Worm (Caenorhabditis elegans) whole organism, L3 larva: ENCODE results near the gene Y49F6B.20.
A peak's percentile ranks its signal among the peaks of the same experiment; 100 is the strongest.

Source experiments
- R02D3.7 ChIP-seq: fragments of 150-350 bp; optimal IDR thresholded peaks from 2 replicates; lab custom pipeline; 2014; ENCODE audit warnings: missing biosample characterization, missing genetic modification characterization
- ZK546.5 ChIP-seq: sonication (generic microtip); optimal IDR thresholded peaks from 2 replicates; lab custom pipeline; 2017; ENCODE audit warnings: missing biosample characterization, missing genetic modification characterization
- aly-2 ChIP-seq: fragments of 150-350 bp; optimal IDR thresholded peaks from 2 replicates; lab custom pipeline; 2014; ENCODE audit warnings: missing biosample characterization, missing genetic modification characterization
- ama-1 ChIP-seq: fragments of 150-350 bp; optimal IDR thresholded peaks from 2 replicates; lab custom pipeline; 2018
- ceh-16 ChIP-seq: sonication (generic microtip); optimal IDR thresholded peaks from 2 replicates; lab custom pipeline; 2017; ENCODE audit warnings: missing biosample characterization, missing genetic modification characterization
- ceh-28 ChIP-seq: fragments of 150-350 bp; optimal IDR thresholded peaks from 2 replicates; lab custom pipeline; 2014; ENCODE audit warnings: missing biosample characterization, missing genetic modification reagents, missing genetic modification characterization
- ceh-82 ChIP-seq: fragments of 150-350 bp; optimal IDR thresholded peaks from 2 replicates; lab custom pipeline; 2014; ENCODE audit warnings: missing biosample characterization, missing genetic modification characterization
- daf-12 ChIP-seq: fragments of 150-350 bp; optimal IDR thresholded peaks from 2 replicates; lab custom pipeline; 2014; ENCODE audit warnings: missing biosample characterization, missing genetic modification reagents, missing genetic modification characterization
- egl-27 ChIP-seq: sonication (generic microtip); optimal IDR thresholded peaks from 4 replicates; lab custom pipeline; 2017; ENCODE audit warnings: missing biosample characterization, missing genetic modification reagents, missing genetic modification characterization
- egl-5 ChIP-seq: fragments of 150-350 bp; optimal IDR thresholded peaks from 2 replicates; lab custom pipeline; 2017; ENCODE audit warnings: missing biosample characterization, missing genetic modification reagents, missing genetic modification characterization, inconsistent platforms
- elt-1 ChIP-seq: fragments of 150-350 bp; optimal IDR thresholded peaks from 2 replicates; lab custom pipeline; 2014; ENCODE audit warnings: missing biosample characterization, missing genetic modification characterization
- elt-2 ChIP-seq: sonication (generic microtip); optimal IDR thresholded peaks from 2 replicates; lab custom pipeline; 2016; ENCODE audit warnings: missing genetic modification reagents, mild to moderate bottlenecking, missing genetic modification characterization, missing compliant biosample characterization
- eor-1 ChIP-seq, 2 experiments: fragments of 150-350 bp; optimal IDR thresholded peaks; 2 replicates each; lab custom pipeline; 2014 to 2018; ENCODE audit warnings: missing biosample characterization in 2 of 2, missing genetic modification characterization in 2 of 2
- fkh-10 ChIP-seq: sonication (generic microtip); optimal IDR thresholded peaks from 2 replicates; lab custom pipeline; 2017; ENCODE audit warnings: missing biosample characterization, missing genetic modification reagents, missing genetic modification characterization
- fkh-2 ChIP-seq: fragments of 150-350 bp; optimal IDR thresholded peaks from 2 replicates; lab custom pipeline; 2014; ENCODE audit warnings: missing biosample characterization, missing genetic modification reagents, missing genetic modification characterization
- fos-1 ChIP-seq: fragments of 150-350 bp; optimal IDR thresholded peaks from 2 replicates; lab custom pipeline; 2014; ENCODE audit warnings: missing biosample characterization, missing genetic modification characterization
- hmg-11 ChIP-seq: sonication (generic microtip); optimal IDR thresholded peaks from 2 replicates; lab custom pipeline; 2016; ENCODE audit warnings: missing genetic modification characterization, missing compliant biosample characterization
- jun-1 ChIP-seq: fragments of 150-350 bp; optimal IDR thresholded peaks from 2 replicates; lab custom pipeline; 2014; ENCODE audit warnings: missing biosample characterization, missing genetic modification reagents, missing genetic modification characterization
- lin-15B ChIP-seq: fragments of 150-350 bp; optimal IDR thresholded peaks from 2 replicates; lab custom pipeline; 2014; ENCODE audit warnings: missing biosample characterization, missing genetic modification characterization
- lin-39 ChIP-seq: fragments of 150-350 bp; optimal IDR thresholded peaks from 2 replicates; lab custom pipeline; 2018; ENCODE audit warnings: missing biosample characterization, missing genetic modification reagents, missing genetic modification characterization
- mml-1 ChIP-seq: fragments of 150-350 bp; sonication (generic microtip); optimal IDR thresholded peaks from 3 replicates; lab custom pipeline; 2014; ENCODE audit warnings: missing biosample characterization, missing genetic modification characterization
- nfya-1 ChIP-seq: sonication (generic microtip); optimal IDR thresholded peaks from 2 replicates; lab custom pipeline; 2017; ENCODE audit warnings: missing genetic modification characterization, mild to moderate bottlenecking, missing compliant biosample characterization, antibody characterized with exemption, moderate library complexity; ENCODE audit not compliant: insufficient read depth
- nhr-12 ChIP-seq: fragments of 150-350 bp; optimal IDR thresholded peaks from 2 replicates; lab custom pipeline; 2014; ENCODE audit warnings: missing biosample characterization, missing genetic modification characterization
- nhr-23 ChIP-seq: fragments of 150-350 bp; optimal IDR thresholded peaks from 2 replicates; lab custom pipeline; 2014; ENCODE audit warnings: missing biosample characterization, missing genetic modification reagents, missing genetic modification characterization
- nhr-237 ChIP-seq: fragments of 150-350 bp; optimal IDR thresholded peaks from 2 replicates; lab custom pipeline; 2014; ENCODE audit warnings: missing biosample characterization, missing genetic modification characterization
- nhr-25 ChIP-seq: sonication (generic microtip); optimal IDR thresholded peaks from 2 replicates; lab custom pipeline; 2017; ENCODE audit warnings: missing biosample characterization, missing genetic modification characterization
- nhr-28 ChIP-seq: fragments of 150-350 bp; optimal IDR thresholded peaks from 2 replicates; lab custom pipeline; 2014; ENCODE audit warnings: missing biosample characterization, missing genetic modification characterization
- nhr-43 ChIP-seq: sonication (generic microtip); optimal IDR thresholded peaks from 2 replicates; lab custom pipeline; 2016; ENCODE audit warnings: mild to moderate bottlenecking, missing genetic modification characterization, missing compliant biosample characterization; ENCODE audit not compliant: poor library complexity, severe bottlenecking
- pha-4 ChIP-seq: fragments of 150-350 bp; optimal IDR thresholded peaks from 2 replicates; lab custom pipeline; 2014; ENCODE audit warnings: missing biosample characterization, missing genetic modification reagents, missing genetic modification characterization
- pqm-1 ChIP-seq: fragments of 150-350 bp; optimal IDR thresholded peaks from 2 replicates; lab custom pipeline; 2017; ENCODE audit warnings: missing biosample characterization, missing genetic modification characterization, inconsistent platforms
- sea-2 ChIP-seq: fragments of 150-350 bp; sonication (generic microtip); optimal IDR thresholded peaks from 4 replicates; lab custom pipeline; 2014; ENCODE audit warnings: missing biosample characterization, missing genetic modification reagents, missing genetic modification characterization
- skn-1 ChIP-seq: fragments of 150-350 bp; optimal IDR thresholded peaks from 2 replicates; lab custom pipeline; 2014; ENCODE audit warnings: missing biosample characterization, missing genetic modification characterization
- snpc-4 ChIP-seq: fragments of 150-350 bp; optimal IDR thresholded peaks from 2 replicates; lab custom pipeline; 2014; ENCODE audit warnings: missing biosample characterization, missing genetic modification characterization
- tbx-2 ChIP-seq: sonication (generic microtip); optimal IDR thresholded peaks from 2 replicates; lab custom pipeline; 2016; ENCODE audit warnings: mild to moderate bottlenecking, missing genetic modification characterization, missing compliant biosample characterization
- unc-62 ChIP-seq: fragments of 150-350 bp; sonication (generic microtip); optimal IDR thresholded peaks from 4 replicates; lab custom pipeline; 2014; ENCODE audit warnings: missing biosample characterization, missing genetic modification reagents, missing genetic modification characterization
- zag-1 ChIP-seq: fragments of 150-350 bp; optimal IDR thresholded peaks from 2 replicates; lab custom pipeline; 2014; ENCODE audit warnings: missing biosample characterization, missing genetic modification characterization

Gene Y49F6B.20

DNA sequence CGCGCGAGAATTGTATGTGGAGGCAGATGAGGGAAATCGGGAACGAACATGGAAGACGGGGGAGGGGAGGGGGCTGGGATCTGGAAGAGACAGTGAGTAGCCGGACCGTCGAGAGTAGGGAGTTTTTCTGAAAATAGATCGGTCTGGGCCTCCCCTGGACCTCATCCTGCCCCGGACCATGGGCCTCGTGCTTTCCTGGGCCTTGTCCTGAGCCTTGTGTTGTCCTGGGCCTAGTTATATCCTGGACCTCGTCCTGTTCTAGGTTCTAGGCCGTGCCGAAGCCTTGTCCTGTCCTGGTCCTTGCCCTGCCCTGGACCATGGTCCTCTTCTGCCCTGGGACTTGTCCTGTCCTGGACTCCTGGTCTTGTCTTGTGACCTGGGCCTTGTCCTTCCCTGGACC lies 33.1 kb downstream of the Y49F6B.20 start:
- TF ChIP-seq daf-12 (no peak), ZK546.5 (tag; lab: Kevin White, UChicago) (no peak), hmg-11 (no peak), nhr-43 (tag; lab: Kevin White, UChicago) (no peak)

DNA sequence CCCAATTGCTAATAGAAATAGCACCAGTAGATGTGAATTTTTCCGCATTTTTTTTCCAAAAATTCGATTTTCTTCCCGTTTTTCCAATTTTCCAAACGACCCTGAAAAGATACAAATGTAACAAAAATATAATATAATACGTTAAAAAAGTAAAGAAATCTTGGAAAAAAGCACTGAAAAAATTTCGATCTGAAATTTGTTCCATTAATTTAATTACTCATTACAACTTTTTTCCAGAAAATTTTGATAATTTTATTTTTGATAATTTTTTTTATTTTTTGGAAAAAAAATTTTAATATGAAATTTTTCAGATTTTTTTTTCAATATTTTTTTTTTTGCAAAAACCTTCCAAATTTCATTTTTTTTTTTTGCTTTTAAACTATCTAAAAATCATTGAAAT lies 34.0 kb downstream of the Y49F6B.20 start, which contains the start of gene skpo-2:
TSS of gene skpo-2 (minus strand) at position 101 of the 400 bp plus-strand sequence.
- TF ChIP-seq aly-2 (tag; lab: Kevin White, UChicago) (no peak), ceh-82 (tag; lab: Kevin White, UChicago) (no peak)

DNA sequence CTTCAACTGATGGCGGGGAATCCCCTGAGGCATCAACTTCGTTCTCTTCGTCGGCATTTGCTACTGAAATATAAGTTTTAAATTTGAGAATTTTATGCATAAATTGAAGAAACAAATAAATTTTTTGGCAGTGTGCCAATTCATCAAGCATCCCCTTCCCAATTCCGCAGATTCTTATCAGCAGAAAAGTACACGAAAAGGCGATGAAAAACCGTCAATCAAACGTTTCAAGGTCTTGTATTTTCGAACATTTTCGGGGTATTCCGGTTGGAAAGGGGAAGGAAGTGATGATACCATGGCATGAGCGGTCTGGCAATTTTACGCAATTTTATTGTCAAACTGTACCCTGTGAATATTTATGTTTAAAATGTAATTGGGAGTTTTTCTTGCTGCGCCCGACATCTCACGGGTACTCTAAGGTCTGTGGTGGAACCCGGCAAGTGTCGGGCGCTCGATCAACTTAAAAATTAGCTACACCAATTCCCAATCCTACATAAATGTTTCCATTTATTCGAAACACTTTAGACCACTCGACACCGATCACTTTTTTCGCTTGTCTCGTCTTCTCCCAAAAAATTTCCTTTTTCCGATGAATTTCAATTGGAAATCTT lies 35.5 kb downstream of the Y49F6B.20 start:
- no peak for TF ChIP-seq nhr-23 (tag; lab: Kevin White, UChicago)
- TF ChIP-seq ceh-16 (tag; lab: Kevin White, UChicago), result no peak
- TF ChIP-seq nhr-43 (tag; lab: Kevin White, UChicago), result peak; percentile 43
- no peak for TF ChIP-seq skn-1 (tag; lab: Kevin White, UChicago)
- peak; percentile 43 for TF ChIP-seq unc-62 (GFP tag; lab: Kevin White, UChicago)
- peak; percentile 78 for TF ChIP-seq snpc-4 (tag; lab: Kevin White, UChicago)
- TF ChIP-seq ama-1 (lab: Kevin White, UChicago), result peak; percentile 19
- TF ChIP-seq fkh-2, result no peak
- TF ChIP-seq elt-1 (tag; lab: Kevin White, UChicago), result peak; percentile 77
- TF ChIP-seq zag-1 (tag; lab: Kevin White, UChicago), result no peak
- peak; percentile 56 for TF ChIP-seq nhr-25 (tag; lab: Kevin White, UChicago)

DNA sequence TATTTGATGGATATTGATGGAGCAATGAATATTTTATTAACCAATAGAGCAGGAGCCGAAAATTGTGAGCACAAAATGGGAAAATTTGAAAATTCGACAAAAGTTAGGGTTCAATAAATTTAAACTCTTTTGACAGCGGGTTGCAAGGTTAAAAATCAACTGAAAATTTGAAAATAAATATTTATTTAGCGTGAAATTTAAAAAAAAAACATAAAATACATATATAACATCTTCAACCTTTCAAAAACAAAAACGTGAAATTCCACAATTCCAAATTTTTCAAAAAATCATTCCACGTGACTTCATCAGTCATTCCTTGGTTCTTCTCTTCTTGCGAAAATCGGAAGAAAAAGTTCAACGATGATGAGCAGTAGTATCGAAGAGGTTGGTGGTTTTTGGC lies 41.0 kb downstream of the Y49F6B.20 start, which contains the start of gene C16C8.18:
TSS of gene C16C8.18 (plus strand) at position 301 of the 400 bp plus-strand sequence.
- TF ChIP-seq fkh-2 (no peak), nhr-43 (tag; lab: Kevin White, UChicago) (no peak), tbx-2 (tag; lab: Kevin White, UChicago) (no peak), snpc-4 (tag; lab: Kevin White, UChicago) (no peak), nhr-23 (tag; lab: Kevin White, UChicago) (no peak), lin-15B (tag; lab: Kevin White, UChicago) (no peak), egl-5 (no peak), ZK546.5 (tag; lab: Kevin White, UChicago) (no peak), elt-1 (tag; lab: Kevin White, UChicago) (no peak), ceh-16 (tag; lab: Kevin White, UChicago) (no peak), sea-2 (GFP tag; lab: Kevin White, UChicago) (no peak), pha-4 (no peak), jun-1 (tag; lab: Kevin White, UChicago) (no peak), skn-1 (tag; lab: Kevin White, UChicago) (no peak)

DNA sequence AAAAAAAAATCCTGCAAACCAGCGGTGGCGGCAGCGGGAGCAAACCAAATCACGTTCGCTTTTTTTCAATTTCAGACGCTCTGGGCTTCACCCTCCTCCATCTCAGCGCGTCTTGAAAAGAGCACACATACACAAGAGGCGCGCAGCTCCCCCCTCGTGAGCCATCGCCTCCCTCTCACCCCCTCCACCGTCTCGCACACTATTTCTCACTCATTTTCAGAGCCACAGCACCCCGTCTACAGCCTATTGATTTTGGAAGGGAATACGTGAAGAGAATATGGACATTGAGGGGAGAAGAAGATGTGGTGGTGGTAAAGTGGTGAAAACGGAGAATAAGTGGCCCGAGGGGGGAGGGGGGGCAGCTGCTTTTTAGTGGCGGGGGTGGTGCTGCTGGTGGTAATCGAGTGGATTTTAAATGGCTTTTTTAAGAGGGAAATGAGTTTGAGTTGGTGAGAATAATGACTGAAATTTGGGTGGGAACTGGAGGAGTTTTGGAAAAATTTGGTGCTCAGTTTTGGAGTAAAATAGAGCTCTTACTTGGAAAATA lies 42.2 kb downstream of the Y49F6B.20 start:
- TF ChIP-seq ama-1 (lab: Kevin White, UChicago) (no peak), tbx-2 (tag; lab: Kevin White, UChicago) (no peak), mml-1 (tag; lab: Kevin White, UChicago) (no peak), hmg-11 (peak; percentile 66), nhr-12 (tag; lab: Kevin White, UChicago) (no peak), ZK546.5 (tag; lab: Kevin White, UChicago) (no peak), lin-39 (peak; percentile 72), fkh-10 (GFP tag; lab: Kevin White, UChicago) (peak; percentile 3), nhr-28 (tag; lab: Kevin White, UChicago) (no peak), fos-1 (tag; lab: Kevin White, UChicago) (no peak), eor-1 (tag; optimal IDR thresholded peaks at IDR 0.05; lab: Kevin White, UChicago) (no peak), aly-2 (tag; lab: Kevin White, UChicago) (no peak), R02D3.7 (tag; lab: Kevin White, UChicago) (no peak), skn-1 (tag; lab: Kevin White, UChicago) (no peak), unc-62 (GFP tag; lab: Kevin White, UChicago) (no peak), daf-12 (no peak), egl-27 (tag; lab: Kevin White, UChicago) (no peak), nfya-1 (tag; lab: Kevin White, UChicago) (peak; percentile 60), fkh-2 (no peak), jun-1 (tag; lab: Kevin White, UChicago) (no peak), snpc-4 (tag; lab: Kevin White, UChicago) (peak; percentile 19), ceh-28 (tag; lab: Kevin White, UChicago) (no peak), pqm-1 (tag; lab: Kevin White, UChicago) (no peak), elt-2 (tag; lab: Kevin White, UChicago) (no peak), sea-2 (GFP tag; lab: Kevin White, UChicago) (peak; percentile 20), nhr-237 (tag; lab: Kevin White, UChicago) (no peak)
- TF ChIP-seq, all 47 proteins: peak for 6
